Fruit fly (Drosophila melanogaster): ENCODE results near the gene CG32369.

The CG32369 gene

DNA sequence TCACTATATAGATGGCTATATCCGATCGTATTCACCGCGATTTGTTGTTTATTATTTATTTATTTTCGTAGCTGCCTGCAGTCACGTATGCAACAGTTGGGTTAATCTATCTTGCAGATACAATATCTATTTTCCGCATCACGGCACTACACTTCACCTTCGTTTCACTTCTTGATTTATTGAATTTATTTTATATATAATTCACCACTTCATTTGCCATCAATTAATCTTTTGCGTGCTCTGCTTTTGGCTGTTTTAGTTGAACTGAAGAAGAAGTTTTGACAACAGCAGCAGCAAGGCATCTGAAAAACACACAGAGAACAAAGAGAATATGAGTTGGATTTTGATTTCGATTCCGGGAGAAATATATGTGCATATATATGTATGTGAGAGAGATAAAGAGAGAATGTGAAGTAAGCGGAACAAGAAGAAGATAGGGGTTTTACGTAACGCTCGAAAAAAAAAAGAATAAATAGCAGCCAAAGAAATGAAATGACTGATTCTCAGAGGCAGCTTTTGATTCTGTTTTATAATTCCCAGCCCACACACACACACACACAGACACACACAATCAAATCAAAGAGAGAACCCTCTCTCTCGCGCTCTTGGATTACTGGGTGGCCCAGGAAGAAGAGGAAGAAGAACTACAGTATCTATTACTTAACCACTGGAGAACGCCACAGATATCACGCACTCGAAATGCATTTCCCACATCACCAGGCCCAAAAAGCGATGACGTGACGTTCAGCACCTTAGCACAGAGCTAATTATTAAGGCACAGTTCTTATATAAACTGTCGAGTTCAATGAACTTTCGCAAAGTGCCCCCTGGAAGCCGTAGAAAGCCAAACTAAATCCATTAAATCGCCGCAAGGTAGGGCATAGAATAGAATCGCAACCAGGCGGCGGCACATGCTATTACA is 5.0 kb downstream of the CG32369 start:
- TF ChIP-seq CG8478 (optimal IDR thresholded peaks at IDR 0.05) (no peak), CTCF (optimal IDR thresholded peaks at IDR 0.05) (no peak)

DNA sequence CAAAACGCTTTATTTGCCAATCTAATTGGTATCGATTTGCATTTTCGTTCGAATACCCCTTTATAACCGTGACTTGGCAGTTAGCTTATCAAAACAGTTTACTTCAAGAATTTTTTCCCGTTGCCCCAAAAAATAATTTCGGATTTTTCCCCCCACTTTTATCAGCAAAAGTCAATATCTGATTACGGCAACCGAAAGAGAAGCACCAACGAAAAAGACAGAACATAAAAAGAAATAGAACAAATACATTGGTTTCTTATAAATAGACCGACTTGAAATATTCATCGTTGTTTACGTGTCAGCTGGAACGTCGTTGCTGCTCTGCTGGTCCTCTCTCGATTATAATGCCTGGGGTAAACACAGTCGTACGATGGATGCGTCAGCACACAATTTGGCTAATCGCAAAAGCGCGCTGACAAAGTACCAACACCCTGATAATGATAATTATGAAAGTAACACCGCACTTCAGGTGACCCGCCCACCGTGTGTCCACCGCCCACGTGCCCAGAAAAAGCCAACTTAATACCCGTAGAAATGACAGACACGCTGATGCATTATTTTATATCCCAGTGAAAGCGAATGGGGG is 8.2 kb downstream of the CG32369 start:
- no peak for TF ChIP-seq CG8478 (optimal IDR thresholded peaks at IDR 0.05)
- no peak for TF ChIP-seq CTCF (optimal IDR thresholded peaks at IDR 0.05)

DNA sequence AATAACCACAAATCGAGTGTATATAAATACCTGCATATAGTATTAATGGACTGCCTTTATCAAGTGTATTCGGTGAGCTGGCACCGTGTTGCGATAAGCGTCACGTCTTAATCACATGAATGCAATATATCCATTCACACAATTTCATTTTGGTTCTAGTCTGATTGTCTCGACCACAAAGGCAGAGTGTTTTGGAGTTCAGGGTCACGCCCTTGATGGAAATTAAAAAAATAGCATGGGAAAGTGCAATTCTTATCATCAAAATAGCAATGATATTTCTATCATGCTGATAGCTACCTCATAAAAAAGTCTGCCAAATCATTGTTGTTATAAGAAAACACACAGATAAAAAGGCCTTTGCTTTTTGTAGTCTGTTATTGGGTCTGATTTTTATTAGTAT is 16.9 kb downstream of the CG32369 start:
- TF ChIP-seq CTCF (optimal IDR thresholded peaks at IDR 0.05) = no peak
- TF ChIP-seq CG8478 (optimal IDR thresholded peaks at IDR 0.05) = no peak

DNA sequence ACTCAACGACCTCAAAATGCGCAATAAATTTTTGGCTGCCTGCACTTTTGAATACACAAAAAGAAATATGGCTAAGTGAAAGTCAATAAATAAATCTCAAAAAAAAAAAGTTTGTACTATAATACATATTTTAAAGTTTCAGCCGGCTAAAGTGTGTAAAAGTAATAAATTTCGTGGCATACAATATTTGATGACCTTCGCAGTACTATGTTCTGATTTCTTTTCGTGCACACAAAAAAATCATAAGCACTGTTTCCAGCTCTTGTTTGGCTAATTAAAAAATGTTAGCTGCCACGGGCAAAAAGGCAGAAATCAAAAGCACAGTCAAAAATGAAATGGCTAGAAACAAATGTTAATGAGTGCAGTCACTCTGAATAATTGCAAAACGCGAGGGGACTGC is 17.4 kb downstream of the CG32369 start:
- TF ChIP-seq CTCF (optimal IDR thresholded peaks at IDR 0.05) (no peak), CG8478 (optimal IDR thresholded peaks at IDR 0.05) (no peak)

DNA sequence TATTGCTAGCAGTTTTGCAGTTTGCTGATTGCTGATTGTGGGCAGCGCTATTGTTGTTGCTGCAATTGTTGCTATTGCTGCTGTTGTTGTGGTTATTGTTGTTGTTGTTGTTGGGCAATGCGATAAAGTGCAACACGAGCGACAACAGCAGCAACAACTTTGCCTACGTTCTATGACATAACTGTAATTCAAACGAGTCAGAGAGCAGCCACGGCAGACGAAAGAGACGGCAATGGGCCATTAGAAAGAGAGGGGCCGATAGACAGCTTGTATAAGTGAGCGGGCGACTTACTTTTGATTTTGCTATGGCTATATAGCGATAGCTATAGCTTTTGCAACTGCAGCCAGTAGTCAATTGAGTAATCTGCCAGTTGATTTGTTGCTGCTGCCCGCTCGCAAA is 19.4 kb downstream of the CG32369 start:
- TF ChIP-seq CG8478 (optimal IDR thresholded peaks at IDR 0.05) (no peak), CTCF (optimal IDR thresholded peaks at IDR 0.05) (no peak)

DNA sequence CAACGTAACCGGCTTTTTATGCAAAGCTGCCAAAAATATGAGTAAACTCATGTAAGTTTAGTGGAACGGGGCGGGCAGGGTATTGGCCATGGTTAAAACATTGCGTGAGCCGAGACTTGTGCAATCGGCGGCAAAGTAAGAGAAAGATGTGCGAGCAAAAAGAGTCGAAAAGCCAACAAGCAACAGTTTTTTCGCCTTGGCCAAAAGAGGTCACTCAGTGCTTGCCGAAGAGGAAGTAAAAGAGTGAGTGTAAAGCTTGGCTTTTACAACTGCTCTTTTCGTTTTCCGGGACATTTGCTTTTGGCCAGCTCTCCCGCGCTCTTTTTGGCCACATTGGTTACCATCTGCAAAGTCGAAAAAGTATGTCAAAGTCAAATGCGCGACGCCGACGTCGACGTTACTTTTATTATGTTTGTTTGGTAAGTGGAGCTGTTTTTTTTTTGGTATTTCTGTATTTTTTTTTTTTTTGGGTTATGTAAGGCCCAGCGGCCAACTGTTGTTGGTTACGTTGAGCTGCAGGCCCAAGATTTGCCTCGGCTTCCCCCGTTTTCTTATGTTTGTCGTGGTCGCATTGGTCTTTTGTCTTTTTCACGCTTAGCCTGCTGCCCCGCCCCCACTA is 21.7 kb downstream of the CG32369 start:
- TF ChIP-seq CTCF (optimal IDR thresholded peaks at IDR 0.05) = no peak
- no peak for TF ChIP-seq CG8478 (optimal IDR thresholded peaks at IDR 0.05)

DNA sequence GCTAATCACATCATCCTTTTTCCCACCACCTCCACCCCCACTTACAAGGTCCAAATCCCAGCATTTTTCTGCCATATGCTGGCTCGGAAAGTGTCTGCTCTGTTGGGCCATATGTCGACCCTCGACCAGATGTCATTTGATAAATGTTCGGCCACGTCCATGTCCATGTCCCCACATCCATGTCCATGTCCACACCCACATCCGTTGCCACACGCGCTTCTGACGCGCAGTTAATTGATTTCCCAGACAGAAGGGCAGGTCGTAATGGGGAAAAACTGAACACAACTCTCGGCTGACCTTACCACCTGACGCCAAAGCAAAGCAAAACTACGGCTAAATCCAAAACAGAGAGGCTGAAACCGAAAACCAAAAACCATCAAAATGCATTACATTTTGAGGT is 22.6 kb downstream of the CG32369 start:
- TF ChIP-seq CG8478 (optimal IDR thresholded peaks at IDR 0.05) (no peak), CTCF (optimal IDR thresholded peaks at IDR 0.05) (no peak)

DNA sequence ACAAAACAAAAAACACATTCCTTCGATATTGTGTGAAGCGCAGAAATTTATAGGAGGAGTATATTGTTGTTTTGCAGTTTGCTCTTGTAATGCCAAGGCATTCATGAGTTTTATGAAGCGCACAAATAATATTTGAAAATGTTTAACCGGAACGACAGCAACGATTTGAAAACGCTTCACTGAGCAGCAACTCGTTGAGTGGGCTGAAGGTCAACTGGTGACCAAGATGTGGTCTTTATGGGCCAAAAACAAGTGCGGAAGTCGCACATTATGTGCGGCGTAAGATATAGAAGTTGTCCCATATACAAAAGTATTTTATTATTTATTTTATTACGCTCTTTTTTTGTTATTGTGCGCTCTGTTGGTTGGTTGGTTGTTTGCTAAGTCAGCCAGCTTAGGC is 23.4 kb downstream of the CG32369 start:
- no peak for TF ChIP-seq CG8478 (optimal IDR thresholded peaks at IDR 0.05)
- no peak for TF ChIP-seq CTCF (optimal IDR thresholded peaks at IDR 0.05)

DNA sequence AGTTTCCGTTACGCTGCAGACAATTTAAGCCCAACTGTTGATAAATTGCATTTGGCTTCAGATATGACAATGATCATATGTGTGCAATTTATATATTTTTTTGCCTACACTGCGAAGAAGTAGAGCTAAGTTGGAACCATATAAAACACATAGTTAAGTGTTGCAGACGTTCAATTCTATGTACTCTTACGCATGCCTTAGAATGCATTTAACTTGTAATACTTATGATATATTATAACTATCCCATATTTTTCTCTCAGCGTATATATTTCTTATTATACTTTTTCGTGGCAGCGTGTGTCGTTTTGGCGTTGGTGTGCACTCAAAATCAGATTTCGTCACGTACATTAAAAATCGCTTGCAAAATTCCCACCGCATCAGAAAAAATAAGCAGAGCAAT is 26.2 kb downstream of the CG32369 start:
- TF ChIP-seq CG8478 (optimal IDR thresholded peaks at IDR 0.05) = no peak
- no peak for TF ChIP-seq CTCF (optimal IDR thresholded peaks at IDR 0.05)

DNA sequence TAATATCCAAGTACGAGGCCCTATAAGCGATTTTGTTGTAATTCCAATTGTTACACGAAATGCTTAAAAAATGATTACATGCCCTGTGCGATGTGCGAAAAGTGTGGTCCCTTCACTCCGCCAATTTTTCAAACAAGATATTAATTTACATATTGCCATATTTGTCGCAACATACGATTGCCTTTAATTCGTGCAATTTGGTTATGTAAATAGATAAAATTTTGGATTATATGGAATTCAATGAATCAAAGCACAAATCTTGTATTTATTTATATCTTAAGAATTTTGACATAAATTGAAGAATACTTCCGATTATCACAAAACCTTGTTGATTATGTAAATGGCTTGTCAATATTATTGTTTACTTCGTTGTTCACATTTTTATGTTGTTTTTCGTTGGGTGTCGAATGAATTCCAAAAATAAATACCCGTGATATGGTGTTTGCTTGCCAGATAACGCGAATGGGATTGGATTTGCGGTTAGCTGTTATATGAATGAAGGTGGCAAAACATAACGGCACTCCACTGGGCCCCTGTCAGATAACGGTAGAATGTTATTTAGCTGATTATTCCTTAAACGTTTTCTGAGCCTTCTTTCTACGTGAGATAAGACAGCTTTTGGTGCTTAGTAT is 27.5 kb downstream of the CG32369 start:
- TF ChIP-seq CG8478 (optimal IDR thresholded peaks at IDR 0.05) (no peak), CTCF (optimal IDR thresholded peaks at IDR 0.05) (no peak)

DNA sequence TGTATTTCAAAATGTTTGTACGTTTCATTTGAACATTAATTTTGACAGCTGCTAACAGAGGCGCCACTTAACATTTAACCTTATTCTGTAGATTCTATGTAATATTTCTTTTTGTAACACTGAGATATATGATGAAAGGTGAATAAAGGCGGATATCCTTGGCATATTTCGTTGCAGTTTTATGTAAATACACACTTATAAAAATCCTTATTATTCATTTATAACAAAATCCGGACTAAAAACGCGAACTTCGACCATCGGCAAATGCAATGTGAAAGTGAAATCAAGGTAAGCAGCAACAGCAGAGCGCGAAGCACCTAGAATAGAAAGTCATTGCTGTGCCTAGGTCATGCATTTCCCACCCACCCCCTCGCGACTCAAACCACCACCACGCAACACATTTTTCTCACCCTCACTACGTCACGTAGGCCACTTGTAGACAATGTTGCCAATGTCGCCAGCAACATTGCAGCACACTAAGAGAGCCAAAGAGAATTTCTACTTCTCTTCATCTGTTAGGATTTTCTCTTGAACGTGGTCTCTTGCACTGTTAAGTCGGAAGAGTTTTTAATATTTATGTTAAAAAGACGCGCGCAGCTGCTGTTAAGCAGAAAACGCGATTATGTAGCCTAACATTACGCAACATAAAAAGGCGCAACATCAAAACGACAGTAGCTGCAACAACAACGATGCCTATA is 28.1 kb downstream of the CG32369 start:
- TF ChIP-seq CG8478 (optimal IDR thresholded peaks at IDR 0.05) (no peak), CTCF (optimal IDR thresholded peaks at IDR 0.05) (no peak)

DNA sequence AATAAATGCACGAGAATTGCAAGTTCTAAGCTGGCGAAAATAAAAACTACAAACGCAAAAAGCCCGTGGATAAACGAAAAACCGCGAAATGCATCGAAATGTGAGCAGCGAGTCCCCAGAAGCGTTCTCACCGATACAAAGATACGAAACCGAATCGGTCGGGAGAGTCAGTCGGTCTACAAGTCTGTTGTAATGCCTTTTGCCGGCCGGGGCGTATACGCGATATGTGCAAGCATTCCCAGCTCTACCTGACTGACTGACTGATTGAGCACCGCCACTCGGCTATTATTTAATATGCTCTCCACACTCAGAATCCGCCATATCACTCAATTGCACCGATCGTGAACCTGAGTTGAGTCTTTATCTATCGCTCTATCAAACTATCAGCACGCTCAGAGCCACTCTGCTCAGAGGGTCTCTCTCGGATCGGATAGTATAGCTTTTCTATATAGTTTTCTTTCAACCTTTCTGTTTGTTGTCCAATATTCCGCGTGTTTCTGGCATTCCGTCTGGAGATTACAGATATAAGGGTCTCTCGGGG is 34.2 kb downstream of the CG32369 start, which contains the start of gene Clk:
Gene Clk (minus strand): TSS at position 239 of the 541 bp plus-strand sequence.
- no peak for TF ChIP-seq CG8478 (optimal IDR thresholded peaks at IDR 0.05)
- TF ChIP-seq CTCF (optimal IDR thresholded peaks at IDR 0.05) = no peak

DNA sequence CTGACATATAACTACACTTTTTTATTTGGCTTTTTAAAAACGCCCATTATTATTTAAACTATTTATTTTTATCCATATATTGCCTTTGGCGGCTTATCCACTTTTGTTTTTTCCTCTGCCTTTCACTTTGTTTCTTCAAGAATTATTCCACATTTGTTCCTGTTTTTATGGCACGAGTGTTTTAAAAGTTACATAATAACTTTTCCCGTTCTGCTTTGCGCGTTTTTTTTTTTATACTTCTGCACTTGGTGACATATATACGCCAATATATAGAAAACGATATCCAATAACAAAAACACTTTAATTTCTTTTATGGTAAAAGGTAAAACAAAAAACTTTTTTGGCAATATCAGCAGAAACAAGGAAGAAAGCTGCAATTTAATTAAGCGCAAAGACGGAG is 34.9 kb downstream of the CG32369 start:
- no peak for TF ChIP-seq CG8478 (optimal IDR thresholded peaks at IDR 0.05)
- no peak for TF ChIP-seq CTCF (optimal IDR thresholded peaks at IDR 0.05)

DNA sequence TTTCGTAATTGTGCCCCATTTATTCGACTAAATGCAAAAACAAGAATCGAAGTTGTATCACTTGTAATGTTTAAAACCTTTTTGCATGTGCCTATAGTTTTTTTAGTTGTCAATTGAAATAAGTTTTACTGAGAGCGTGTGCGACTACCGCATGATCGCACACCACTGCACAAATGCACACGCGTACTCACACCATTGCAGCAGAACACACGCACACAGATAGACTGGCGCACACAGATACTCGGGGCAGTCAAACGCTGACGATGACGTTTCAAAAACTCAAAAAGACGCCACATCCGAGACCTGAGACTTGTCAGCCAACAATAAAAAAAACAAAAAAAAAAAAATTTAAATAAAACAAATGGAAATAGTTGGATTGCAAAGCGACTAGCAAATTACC is 36.1 kb downstream of the CG32369 start:
- no peak for TF ChIP-seq CTCF (optimal IDR thresholded peaks at IDR 0.05)
- no peak for TF ChIP-seq CG8478 (optimal IDR thresholded peaks at IDR 0.05)
